Comparison of ENCODE assay signal across 1 worm cellular context in the genomic region with DNA sequence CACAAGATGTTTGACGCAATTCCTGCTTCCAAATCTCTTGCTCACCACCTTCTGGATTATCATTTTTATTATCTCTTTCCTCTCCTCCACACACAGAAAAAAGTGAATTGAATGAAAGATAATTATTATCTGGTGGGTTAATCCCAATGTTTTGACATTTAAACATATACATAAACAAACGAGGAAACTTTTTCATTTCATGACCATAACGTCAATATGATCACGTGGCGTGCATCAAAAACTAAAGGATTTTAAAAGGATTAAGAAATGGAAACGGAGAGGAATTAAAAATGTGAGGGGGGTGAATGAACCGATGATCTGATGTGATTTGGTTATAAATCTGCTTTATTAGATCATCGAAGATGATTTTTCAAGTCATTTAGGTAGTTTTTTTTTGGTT.
A peak's percentile ranks its signal among the peaks of the same experiment; 100 is the strongest.
TF ChIP-seq lines count a peak whose summit lies in the region.

No protein-coding gene starts in this region.

TF ChIP-seq in whole organism, L1 larva, 84 proteins besides CTCF, POLR2A, EP300 and RAD21 (continued from another document):
- peak; percentile 36 for TF ChIP-seq fkh-4 (tag; optimal IDR thresholded peaks at IDR 0.05; lab: Kevin White, UChicago; ENCODE audit: borderline replicate concordance)
- TF ChIP-seq hlh-17 (GFP tag; optimal IDR thresholded peaks at IDR 0.05; lab: Kevin White, UChicago; ENCODE audit: borderline replicate concordance), result no peak
- no peak for TF ChIP-seq alr-1 (tag; optimal IDR thresholded peaks at IDR 0.05; lab: Kevin White, UChicago; ENCODE audit: borderline replicate concordance)
- TF ChIP-seq nhr-85 (tag; lab: Kevin White, UChicago), result no peak
- no peak for TF ChIP-seq lin-13 (GFP tag; optimal IDR thresholded peaks at IDR 0.05; lab: Kevin White, UChicago)
- TF ChIP-seq fkh-10 (GFP tag; optimal IDR thresholded peaks at IDR 0.05; lab: Kevin White, UChicago), result no peak
- TF ChIP-seq pqm-1 (tag; optimal IDR thresholded peaks at IDR 0.05; lab: Kevin White, UChicago), result no peak
- no peak for TF ChIP-seq nhr-12 (tag; optimal IDR thresholded peaks at IDR 0.05; lab: Kevin White, UChicago)
- TF ChIP-seq grh-1 (GFP tag; IDR thresholded peaks at IDR 0.05; lab: Robert Waterston, UW), result no peak
- no peak for TF ChIP-seq ztf-11 (tag; optimal IDR thresholded peaks at IDR 0.05; lab: Kevin White, UChicago)
- no peak for TF ChIP-seq isw-1 (GFP tag; IDR thresholded peaks at IDR 0.05; lab: Robert Waterston, UW)
- TF ChIP-seq tlp-1 (tag; optimal IDR thresholded peaks at IDR 0.05; lab: Kevin White, UChicago), result no peak
- TF ChIP-seq ztf-4 (tag; optimal IDR thresholded peaks at IDR 0.05; lab: Kevin White, UChicago), result peak; percentile 9
- no peak for TF ChIP-seq zag-1 (tag; optimal IDR thresholded peaks at IDR 0.05; lab: Kevin White, UChicago)
- TF ChIP-seq skn-1 (tag; optimal IDR thresholded peaks at IDR 0.05; lab: Kevin White, UChicago), result no peak
- no peak for TF ChIP-seq nhr-77 (tag; optimal IDR thresholded peaks at IDR 0.05; lab: Kevin White, UChicago)
- no peak for TF ChIP-seq rnt-1 (tag; optimal IDR thresholded peaks at IDR 0.05; lab: Kevin White, UChicago)
- TF ChIP-seq nhr-19 (GFP tag; conservative IDR thresholded peaks at IDR 0.05; lab: Robert Waterston, UW), result no peak
- peak; percentile 45 for TF ChIP-seq mep-1 (tag; optimal IDR thresholded peaks at IDR 0.05; lab: Kevin White, UChicago)
- no peak for TF ChIP-seq C16A3.4 (tag; optimal IDR thresholded peaks at IDR 0.05; lab: Kevin White, UChicago)
- no peak for TF ChIP-seq C04F5.9 (tag; optimal IDR thresholded peaks at IDR 0.05; lab: Kevin White, UChicago)
- TF ChIP-seq fkh-8 (tag; optimal IDR thresholded peaks at IDR 0.05; lab: Kevin White, UChicago), result peak; percentile 39
- no peak for TF ChIP-seq efl-1 (optimal IDR thresholded peaks at IDR 0.05; lab: Kevin White, UChicago)
- no peak for TF ChIP-seq efl-1 (GFP tag; optimal IDR thresholded peaks at IDR 0.05 in 1 of 2; lab: Kevin White, UChicago)
